Fruit fly (Drosophila melanogaster): ENCODE measurements around the gene ChT.

Gene ChT

DNA sequence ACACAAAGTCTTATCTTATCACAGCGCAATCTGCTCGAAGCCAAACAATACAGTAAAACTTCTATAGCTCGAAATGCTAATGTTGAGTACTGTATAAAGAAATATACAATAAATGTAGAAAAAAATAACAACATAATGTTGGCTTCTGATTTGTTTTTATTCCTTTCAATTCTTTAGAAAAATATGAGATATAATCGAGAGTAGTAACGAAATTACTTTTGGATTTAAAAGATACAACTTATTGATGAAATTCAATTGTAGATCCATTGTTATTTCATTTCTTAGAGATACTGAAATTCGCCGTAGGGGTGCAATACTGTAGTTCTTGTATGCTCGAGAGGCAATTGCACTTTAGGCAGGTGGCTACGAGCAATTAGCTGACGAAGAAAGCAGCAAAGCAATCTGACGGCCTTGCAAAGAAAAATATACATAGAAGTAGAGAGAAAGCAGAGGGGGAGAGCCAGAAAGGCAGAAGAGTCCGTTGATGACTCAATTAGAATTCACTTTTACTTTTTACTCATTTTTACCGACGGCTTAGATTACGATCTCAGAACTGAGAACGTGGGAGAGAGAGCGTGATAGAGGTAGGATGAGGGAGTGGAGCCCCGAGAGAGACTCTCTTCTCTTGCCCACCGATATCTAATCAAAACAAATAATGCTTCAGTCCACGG is 9.8 kb upstream of the ChT start (continued):
- peak; percentile 2 for TF ChIP-seq CG2120 (GFP tag; optimal IDR thresholded peaks at IDR 0.05)
- no peak for TF ChIP-seq Ravus (GFP tag; IDR thresholded peaks at IDR 0.05)
- TF ChIP-seq tup (GFP tag; optimal IDR thresholded peaks at IDR 0.05), result no peak
- no peak for TF ChIP-seq bigmax (GFP tag; optimal IDR thresholded peaks at IDR 0.05)
- TF ChIP-seq CG2116 (GFP tag; optimal IDR thresholded peaks at IDR 0.05), result no peak
- no peak for TF ChIP-seq Dfd (GFP tag; optimal IDR thresholded peaks at IDR 0.05)
- no peak for TF ChIP-seq nau (GFP tag; optimal IDR thresholded peaks at IDR 0.05)
- TF ChIP-seq amos (GFP tag; IDR thresholded peaks at IDR 0.05; ENCODE audit: partially characterized antibody), result no peak
- TF ChIP-seq dmrt11E (tag; optimal IDR thresholded peaks at IDR 0.05), result peak; percentile 62
- no peak for TF ChIP-seq HmgD (GFP tag; optimal IDR thresholded peaks at IDR 0.05)
- no peak for TF ChIP-seq Fer1 (GFP tag; optimal IDR thresholded peaks at IDR 0.05)
- TF ChIP-seq MBD-R2 (GFP tag; IDR thresholded peaks at IDR 0.05), result peak; percentile 29; the same call in 1 of the 2 replicates
- no peak for TF ChIP-seq p53 (GFP tag; optimal IDR thresholded peaks at IDR 0.05)
- TF ChIP-seq sim (GFP tag; IDR thresholded peaks at IDR 0.05), result no peak
- TF ChIP-seq hbn (GFP tag; IDR thresholded peaks at IDR 0.05; ENCODE audit: partially characterized antibody), result no peak
- peak; percentile 47 for TF ChIP-seq CG4328 (GFP tag; optimal IDR thresholded peaks at IDR 0.05)
- TF ChIP-seq Usf (GFP tag; optimal IDR thresholded peaks at IDR 0.05), result no peak
- TF ChIP-seq Dref (GFP tag; IDR thresholded peaks at IDR 0.05), result no peak
- TF ChIP-seq pzg (GFP tag; optimal IDR thresholded peaks at IDR 0.05), result no peak
- TF ChIP-seq YL-1 (GFP tag; optimal IDR thresholded peaks at IDR 0.05), result no peak
- peak; percentile 20 for TF ChIP-seq CG18599 (GFP tag; optimal IDR thresholded peaks at IDR 0.05)
- no peak for TF ChIP-seq eve (GFP tag; optimal IDR thresholded peaks at IDR 0.05)
- no peak for TF ChIP-seq Hand (GFP tag; optimal IDR thresholded peaks at IDR 0.05)
- TF ChIP-seq CG31224 (GFP tag; IDR thresholded peaks at IDR 0.05), result 0 out of 2 replicates have a peak, but pooled peaks have one; percentile 29
- no peak for TF ChIP-seq CG14441 (GFP tag; IDR thresholded peaks at IDR 0.05)
- no peak for TF ChIP-seq slou (GFP tag; optimal IDR thresholded peaks at IDR 0.05)
- no peak for TF ChIP-seq CG10431 (GFP tag; optimal IDR thresholded peaks at IDR 0.05)
- no peak for TF ChIP-seq CG10147 (GFP tag; optimal IDR thresholded peaks at IDR 0.05)
- TF ChIP-seq chif (GFP tag; optimal IDR thresholded peaks at IDR 0.05), result peak in 1 of 2 experiments; percentile 17
- no peak for TF ChIP-seq inv (GFP tag; IDR thresholded peaks at IDR 0.05; ENCODE audit: partially characterized antibody)
- 0 out of 2 replicates have a peak, but pooled peaks have one; percentile 16 for TF ChIP-seq wdn (GFP tag; IDR thresholded peaks at IDR 0.05)
- no peak for TF ChIP-seq CG9609 (GFP tag; optimal IDR thresholded peaks at IDR 0.05)
- peak; percentile 16 for TF ChIP-seq D19A (tag; optimal IDR thresholded peaks at IDR 0.05)
- no peak for TF ChIP-seq Camta (GFP tag; optimal IDR thresholded peaks at IDR 0.05)
- TF ChIP-seq CG6683 (GFP tag; optimal IDR thresholded peaks at IDR 0.05), result no peak
- no peak for TF ChIP-seq CG3995 (GFP tag; optimal IDR thresholded peaks at IDR 0.05)
- peak; percentile 44 for TF ChIP-seq corto (GFP tag; optimal IDR thresholded peaks at IDR 0.05)
- no peak for TF ChIP-seq C15 (GFP tag; IDR thresholded peaks at IDR 0.05)
- no peak for TF ChIP-seq CG10654 (GFP tag; optimal IDR thresholded peaks at IDR 0.05)
- TF ChIP-seq Vsx1 (GFP tag; optimal IDR thresholded peaks at IDR 0.05), result peak; percentile 63
- TF ChIP-seq nerfin-2 (GFP tag; IDR thresholded peaks at IDR 0.05; ENCODE audit: partially characterized antibody), result no peak
- peak; percentile 36 for TF ChIP-seq Hr3 (GFP tag; optimal IDR thresholded peaks at IDR 0.05)
- peak; percentile 65 for TF ChIP-seq gsb-n (tag; optimal IDR thresholded peaks at IDR 0.05)
- no peak for TF ChIP-seq Doc3 (GFP tag; IDR thresholded peaks at IDR 0.05; ENCODE audit: partially characterized antibody)
- no peak for TF ChIP-seq CG4854 (GFP tag; optimal IDR thresholded peaks at IDR 0.05)
- no peak for TF ChIP-seq sd (tag; optimal IDR thresholded peaks at IDR 0.05)
- peak; percentile 2 for TF ChIP-seq CG10209 (GFP tag; optimal IDR thresholded peaks at IDR 0.05)
- no peak for TF ChIP-seq tgo (GFP tag; IDR thresholded peaks at IDR 0.05)
- TF ChIP-seq sens-2 (GFP tag; IDR thresholded peaks at IDR 0.05), result no peak
